Worm (Caenorhabditis elegans): ENCODE measurements around the gene pen-2.

DNA sequence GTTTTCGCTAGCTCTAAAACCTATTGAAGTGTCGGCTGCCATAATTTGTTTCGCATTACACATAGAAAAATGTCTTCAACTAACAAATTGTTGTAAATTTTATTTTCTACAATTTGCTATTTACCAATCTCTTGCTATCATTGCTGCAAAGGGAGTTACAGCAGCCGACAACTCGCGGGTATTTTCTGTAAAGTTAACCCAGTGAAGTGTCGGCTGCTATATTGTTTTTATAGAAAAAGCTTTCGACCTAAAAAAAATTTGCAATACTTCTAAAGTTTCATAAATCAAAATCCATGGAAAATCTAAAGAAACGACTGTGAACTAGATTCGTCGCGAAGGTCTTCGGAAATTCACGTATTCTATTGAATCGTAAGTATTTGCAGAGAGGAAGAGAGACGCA, 35.8 kb downstream of the pen-2 start:
- no peak for TF ChIP-seq fkh-10 (GFP tag; optimal IDR thresholded peaks at IDR 0.05)
- no peak for TF ChIP-seq mxl-3 (GFP tag; optimal IDR thresholded peaks at IDR 0.05)
- no peak for TF ChIP-seq snpc-4 (tag; optimal IDR thresholded peaks at IDR 0.05)
- no peak for TF ChIP-seq jun-1 (tag; optimal IDR thresholded peaks at IDR 0.05)
- TF ChIP-seq nhr-237 (tag; optimal IDR thresholded peaks at IDR 0.05), result no peak
- TF ChIP-seq mep-1 (tag; optimal IDR thresholded peaks at IDR 0.05), result no peak
- no peak for TF ChIP-seq skn-1 (tag; optimal IDR thresholded peaks at IDR 0.05)
- TF ChIP-seq dmd-6 (GFP tag; IDR thresholded peaks at IDR 0.05), result no peak
- TF ChIP-seq lin-39 (tag; optimal IDR thresholded peaks at IDR 0.05), result no peak
- TF ChIP-seq egl-27 (tag; optimal IDR thresholded peaks at IDR 0.05), result no peak
- no peak for TF ChIP-seq unc-39 (tag; optimal IDR thresholded peaks at IDR 0.05)
- no peak for TF ChIP-seq lin-13 (GFP tag; optimal IDR thresholded peaks at IDR 0.05)
- TF ChIP-seq pqm-1 (tag; optimal IDR thresholded peaks at IDR 0.05), result no peak

Data from whole organism, L4 larva.